Worm (Caenorhabditis elegans): ENCODE data around the gene F35H8.12.

The F35H8.12 gene

ce11 chrII:9600022-9600722 is 48.5 kb downstream of the F35H8.12 start:
- TF ChIP-seq T22C8.4 (GFP tag; IDR thresholded peaks at IDR 0.05): no peak
- no peak for TF ChIP-seq cog-1 (tag; optimal IDR thresholded peaks at IDR 0.05)
- no peak for TF ChIP-seq ref-1 (GFP tag; conservative IDR thresholded peaks at IDR 0.05)
- no peak for TF ChIP-seq med-1 (GFP tag; optimal IDR thresholded peaks at IDR 0.05; ENCODE audit: insufficient read depth)
- TF ChIP-seq tab-1 (GFP tag; IDR thresholded peaks at IDR 0.05): no peak
- TF ChIP-seq flt-1 (GFP tag; IDR thresholded peaks at IDR 0.05): no peak
- TF ChIP-seq ztf-23 (GFP tag; IDR thresholded peaks at IDR 0.05): no peak
- TF ChIP-seq ztf-29 (GFP tag; IDR thresholded peaks at IDR 0.05): no peak
- no peak for TF ChIP-seq klf-2 (GFP tag; conservative IDR thresholded peaks at IDR 0.05)

ce11 chrII:9601069-9601468 is 49.4 kb downstream of the F35H8.12 start:
- TF ChIP-seq ztf-29 (GFP tag; IDR thresholded peaks at IDR 0.05) (no peak), ref-1 (GFP tag; conservative IDR thresholded peaks at IDR 0.05) (no peak), ztf-23 (GFP tag; IDR thresholded peaks at IDR 0.05) (no peak)

- no peak for TF ChIP-seq klf-2 (GFP tag; conservative IDR thresholded peaks at IDR 0.05)
- no peak for TF ChIP-seq flt-1 (GFP tag; IDR thresholded peaks at IDR 0.05)
- no peak for TF ChIP-seq ref-1 (GFP tag; conservative IDR thresholded peaks at IDR 0.05)
- no peak for TF ChIP-seq cog-1 (tag; optimal IDR thresholded peaks at IDR 0.05)
- TF ChIP-seq ztf-29 (GFP tag; IDR thresholded peaks at IDR 0.05): no peak
- TF ChIP-seq med-1 (GFP tag; optimal IDR thresholded peaks at IDR 0.05; ENCODE audit: insufficient read depth): no peak
- TF ChIP-seq tab-1 (GFP tag; IDR thresholded peaks at IDR 0.05): no peak
- TF ChIP-seq T22C8.4 (GFP tag; IDR thresholded peaks at IDR 0.05): no peak
- no peak for TF ChIP-seq ztf-23 (GFP tag; IDR thresholded peaks at IDR 0.05)
Observed at ce11 chrII:9601679-9602078, 50.0 kb downstream of the F35H8.12 start.
